Fruit fly (Drosophila melanogaster) whole organism, embryonic: ENCODE results near the gene Hez.
A peak's percentile ranks its signal among the peaks of the same experiment; 100 is the strongest.

ENCODE experiments used
- Antp ChIP-seq: fragments of 200-800 bp; sonication (Bioruptor generic); optimal IDR thresholded peaks from 3 replicates; lab custom pipeline; 2016; ENCODE audit warnings: missing biosample characterization, missing genetic modification characterization
- Blimp-1 ChIP-seq: fragments of 200-800 bp; sonication (Bioruptor generic); optimal IDR thresholded peaks from 3 replicates; lab custom pipeline; 2018; ENCODE audit warnings: missing biosample characterization, missing genetic modification characterization, mild to moderate bottlenecking, moderate library complexity, missing genetic modification reagents
- Bteb2 ChIP-seq: fragments of 200-800 bp; sonication (Bioruptor generic); optimal IDR thresholded peaks from 2 replicates; lab custom pipeline; 2016; ENCODE audit warnings: missing biosample characterization, missing genetic modification characterization
- CG10147 ChIP-seq: fragments of 200-800 bp; sonication (Bioruptor generic); optimal IDR thresholded peaks from 2 replicates; lab custom pipeline; 2019; ENCODE audit warnings: missing biosample characterization, mild to moderate bottlenecking, missing genetic modification characterization, moderate library complexity
- CG1024 ChIP-seq: fragments of 200-800 bp; sonication (Bioruptor generic); IDR thresholded peaks from 2 replicates; pipeline ENCODE4 v1.3.6; 2022; ENCODE audit warnings: missing biosample characterization, missing genetic modification characterization
- CG10321 ChIP-seq: fragments of 200-800 bp; sonication (Bioruptor generic); IDR thresholded peaks from 2 replicates; pipeline ENCODE4 v1.3.6; 2022; ENCODE audit warnings: missing biosample characterization, missing genetic modification characterization
- CG11456 ChIP-seq: fragments of 200-800 bp; sonication (Bioruptor generic); IDR thresholded peaks from 3 replicates; pipeline ENCODE4 v1.3.6; 2022; ENCODE audit warnings: missing biosample characterization, missing genetic modification characterization
- CG11504 ChIP-seq: fragments of 200-800 bp; sonication (Bioruptor generic); optimal IDR thresholded peaks from 3 replicates; lab custom pipeline; 2019; ENCODE audit warnings: missing biosample characterization, mild to moderate bottlenecking, missing genetic modification characterization, moderate library complexity
- CG12236 ChIP-seq: fragments of 200-800 bp; sonication (Bioruptor generic); optimal IDR thresholded peaks from 2 replicates; lab custom pipeline; 2016; ENCODE audit warnings: missing biosample characterization, missing genetic modification characterization
- CG12942 ChIP-seq: fragments of 200-800 bp; sonication (Bioruptor generic); optimal IDR thresholded peaks from 3 replicates; lab custom pipeline; 2016; ENCODE audit warnings: missing biosample characterization, missing genetic modification characterization
- CG1603 ChIP-seq: fragments of 200-800 bp; sonication (Bioruptor generic); optimal IDR thresholded peaks from 2 replicates; lab custom pipeline; 2019; ENCODE audit warnings: missing biosample characterization, mild to moderate bottlenecking, missing genetic modification characterization, moderate library complexity
- CG17186 ChIP-seq: fragments of 200-800 bp; sonication (Bioruptor generic); optimal IDR thresholded peaks from 3 replicates; lab custom pipeline; 2017; ENCODE audit warnings: missing biosample characterization, missing genetic modification reagents, missing genetic modification characterization
- CG2116 ChIP-seq: fragments of 200-800 bp; sonication (Bioruptor generic); optimal IDR thresholded peaks from 3 replicates; lab custom pipeline; 2018; ENCODE audit warnings: missing biosample characterization, mild to moderate bottlenecking, missing genetic modification characterization
- CG30020 ChIP-seq: fragments of 200-800 bp; optimal IDR thresholded peaks from 2 replicates; lab custom pipeline; 2019; ENCODE audit warnings: missing biosample characterization, mild to moderate bottlenecking, missing genetic modification characterization, moderate library complexity
- CG31365 ChIP-seq: fragments of 200-800 bp; sonication (Bioruptor generic); optimal IDR thresholded peaks from 2 replicates; lab custom pipeline; 2018; ENCODE audit warnings: missing biosample characterization, mild to moderate bottlenecking, missing genetic modification characterization
- CG6272 ChIP-seq: fragments of 200-800 bp; sonication (Bioruptor generic); IDR thresholded peaks from 2 replicates; pipeline ENCODE4 v1.3.6; 2022; ENCODE audit warnings: missing biosample characterization, missing genetic modification characterization
- CG7786 ChIP-seq: fragments of 200-800 bp; sonication (Bioruptor generic); optimal IDR thresholded peaks from 2 replicates; lab custom pipeline; 2016; ENCODE audit warnings: missing biosample characterization, missing genetic modification characterization
- CG8765 ChIP-seq: fragments of 200-800 bp; sonication (Bioruptor generic); IDR thresholded peaks from 2 replicates; pipeline ENCODE4 v1.3.6; 2022; ENCODE audit warnings: missing biosample characterization, missing genetic modification characterization
- CG8924 ChIP-seq: fragments of 200-800 bp; optimal IDR thresholded peaks from 3 replicates; lab custom pipeline; 2019; ENCODE audit warnings: missing biosample characterization, mild to moderate bottlenecking, missing genetic modification characterization, moderate library complexity
- CoRest ChIP-seq: fragments of 200-800 bp; sonication (Bioruptor generic); optimal IDR thresholded peaks from 3 replicates; lab custom pipeline; 2018; ENCODE audit warnings: missing biosample characterization, mild to moderate bottlenecking, missing genetic modification characterization, moderate library complexity
- Dip3 ChIP-seq: fragments of 200-800 bp; sonication (Bioruptor generic); optimal IDR thresholded peaks from 3 replicates; lab custom pipeline; 2016; ENCODE audit warnings: missing biosample characterization, missing genetic modification characterization
- Dll ChIP-seq: fragments of 200-800 bp; sonication (Bioruptor generic); IDR thresholded peaks from 4 replicates; pipeline ENCODE4 v1.3.6; 2022; ENCODE audit warnings: missing biosample characterization, missing genetic modification characterization; ENCODE audit not compliant: partially characterized antibody
- E2f2 ChIP-seq: fragments of 200-800 bp; sonication (Bioruptor generic); IDR thresholded peaks from 2 replicates; pipeline ENCODE4 v1.3.6; 2022; ENCODE audit warnings: missing biosample characterization, missing genetic modification characterization
- ERR ChIP-seq: fragments of 200-800 bp; sonication (Bioruptor generic); optimal IDR thresholded peaks from 2 replicates; lab custom pipeline; 2016; ENCODE audit warnings: missing biosample characterization, missing genetic modification characterization
- Fer2 ChIP-seq: fragments of 200-800 bp; sonication (Bioruptor generic); optimal IDR thresholded peaks from 2 replicates; lab custom pipeline; 2018; ENCODE audit warnings: missing biosample characterization, mild to moderate bottlenecking, missing genetic modification characterization, moderate library complexity
- Hsf ChIP-seq: fragments of 200-800 bp; sonication (Bioruptor generic); optimal IDR thresholded peaks from 3 replicates; lab custom pipeline; 2016; ENCODE audit warnings: missing biosample characterization, missing genetic modification characterization
- Mad ChIP-seq: fragments of 200-800 bp; sonication (Bioruptor generic); optimal IDR thresholded peaks from 2 replicates; lab custom pipeline; 2016; ENCODE audit warnings: missing biosample characterization, missing genetic modification characterization
- Max ChIP-seq: fragments of 200-800 bp; sonication (Bioruptor generic); optimal IDR thresholded peaks from 2 replicates; lab custom pipeline; 2016; ENCODE audit warnings: missing biosample characterization, mild to moderate bottlenecking, missing genetic modification characterization
- Mes4 ChIP-seq: fragments of 200-800 bp; sonication (Bioruptor generic); optimal IDR thresholded peaks from 2 replicates; lab custom pipeline; 2016; ENCODE audit warnings: missing biosample characterization, missing genetic modification characterization
- Neu2 ChIP-seq: fragments of 200-800 bp; sonication (Bioruptor generic); optimal IDR thresholded peaks from 3 replicates; lab custom pipeline; 2016; ENCODE audit warnings: missing biosample characterization, missing genetic modification characterization, borderline replicate concordance
- Side ChIP-seq: fragments of 200-800 bp; sonication (Bioruptor generic); optimal IDR thresholded peaks from 2 replicates; lab custom pipeline; 2016; ENCODE audit warnings: missing biosample characterization, missing genetic modification characterization
- Taf1 ChIP-seq: fragments of 200-800 bp; sonication (Bioruptor generic); IDR thresholded peaks from 2 replicates; pipeline ENCODE4 v1.3.6; 2022; ENCODE audit warnings: missing biosample characterization, missing genetic modification characterization
- Tbp ChIP-seq: fragments of >200 bp; optimal IDR thresholded peaks from 2 replicates; lab custom pipeline; 2018; ENCODE audit warnings: missing biosample characterization, missing genetic modification characterization
- Trl ChIP-seq, 3 experiments: fragments of >200 bp in 2 of 3; fragments of 200-800 bp in 1 of 3; sonication (Bioruptor generic) in 1 of 3; optimal IDR thresholded peaks; 2 replicates in 1 of 3; 3 replicates in 2 of 3; lab custom pipeline; 2016 to 2017; ENCODE audit warnings: missing biosample characterization in 1 of 3, missing genetic modification characterization in 1 of 3
- abd-A ChIP-seq: fragments of 200-800 bp; sonication (Bioruptor generic); optimal IDR thresholded peaks from 3 replicates; lab custom pipeline; 2019; ENCODE audit warnings: missing biosample characterization, mild to moderate bottlenecking, missing genetic modification characterization, moderate library complexity
- ase ChIP-seq: fragments of 200-800 bp; sonication (Bioruptor generic); IDR thresholded peaks from 3 replicates; pipeline ENCODE4 v1.3.6; 2022; ENCODE audit warnings: missing biosample characterization, missing genetic modification characterization
- ato ChIP-seq: fragments of 200-800 bp; sonication (Bioruptor generic); IDR thresholded peaks from 2 replicates; pipeline ENCODE4 v1.3.6; 2022; ENCODE audit warnings: missing biosample characterization, missing genetic modification characterization; ENCODE audit not compliant: partially characterized antibody
- bowl ChIP-seq: fragments of 200-800 bp; sonication (Bioruptor generic); IDR thresholded peaks from 2 replicates; pipeline ENCODE4 v1.3.6; 2022; ENCODE audit warnings: missing biosample characterization, missing genetic modification characterization
- chif ChIP-seq, 2 experiments: fragments of 200-800 bp; sonication (Bioruptor generic); optimal IDR thresholded peaks; 3 replicates each; lab custom pipeline; 2016; ENCODE audit warnings: missing biosample characterization in 2 of 2, missing genetic modification characterization in 2 of 2
- dpn ChIP-seq, 2 experiments: fragments of 200-800 bp; sonication (Bioruptor generic); optimal IDR thresholded peaks; 3 replicates each; lab custom pipeline; 2016; ENCODE audit warnings: missing biosample characterization in 2 of 2, missing genetic modification characterization in 2 of 2
- esg ChIP-seq: fragments of 200-800 bp; sonication (Bioruptor generic); conservative IDR thresholded peaks from 2 replicates; pipeline ENCODE4 v1.3.6; 2022; ENCODE audit warnings: missing biosample characterization, missing genetic modification characterization
- fd102C ChIP-seq: fragments of 200-800 bp; sonication (Bioruptor generic); optimal IDR thresholded peaks from 2 replicates; lab custom pipeline; 2018; ENCODE audit warnings: missing biosample characterization, mild to moderate bottlenecking, missing genetic modification characterization, moderate library complexity
- grn ChIP-seq: fragments of 200-800 bp; sonication (Bioruptor generic); optimal IDR thresholded peaks from 3 replicates; lab custom pipeline; 2017; ENCODE audit warnings: missing biosample characterization, missing genetic modification characterization
- lov ChIP-seq, 2 experiments: fragments of 200-800 bp in 1 of 2; fragments of >200 bp in 1 of 2; sonication (Bioruptor generic) in 1 of 2; IDR thresholded peaks in 1 of 2; optimal IDR thresholded peaks in 1 of 2; 2 replicates in 1 of 2; 3 replicates in 1 of 2; pipeline versions ENCODE4 v1.3.6 to Lab custom; 2017 to 2022; ENCODE audit warnings: missing biosample characterization in 1 of 2, missing genetic modification characterization in 1 of 2
- nmo ChIP-seq: fragments of 200-800 bp; sonication (Bioruptor generic); optimal IDR thresholded peaks from 2 replicates; lab custom pipeline; 2018; ENCODE audit warnings: missing biosample characterization, mild to moderate bottlenecking, missing genetic modification characterization, moderate library complexity
- pb ChIP-seq: fragments of 200-800 bp; sonication (Bioruptor generic); optimal IDR thresholded peaks from 3 replicates; lab custom pipeline; 2016; ENCODE audit warnings: missing biosample characterization, missing genetic modification characterization
- psq ChIP-seq: fragments of 200-800 bp; sonication (Bioruptor generic); optimal IDR thresholded peaks from 2 replicates; lab custom pipeline; 2017; ENCODE audit warnings: missing biosample characterization, missing genetic modification characterization
- slou ChIP-seq: fragments of 200-800 bp; sonication (Bioruptor generic); optimal IDR thresholded peaks from 3 replicates; lab custom pipeline; 2016; ENCODE audit warnings: missing biosample characterization, missing genetic modification characterization
- slp2 ChIP-seq: fragments of 200-800 bp; sonication (Bioruptor generic); optimal IDR thresholded peaks from 2 replicates; lab custom pipeline; 2016; ENCODE audit warnings: missing biosample characterization, missing genetic modification characterization
- trem ChIP-seq: fragments of 200-800 bp; optimal IDR thresholded peaks from 3 replicates; lab custom pipeline; 2019; ENCODE audit warnings: missing biosample characterization, mild to moderate bottlenecking, missing genetic modification characterization, moderate library complexity
- zen2 ChIP-seq: fragments of 200-800 bp; sonication (Bioruptor generic); IDR thresholded peaks from 3 replicates; pipeline ENCODE4 v1.3.6; 2022; ENCODE audit warnings: missing biosample characterization, missing genetic modification characterization; ENCODE audit not compliant: partially characterized antibody

Gene Hez

DNA sequence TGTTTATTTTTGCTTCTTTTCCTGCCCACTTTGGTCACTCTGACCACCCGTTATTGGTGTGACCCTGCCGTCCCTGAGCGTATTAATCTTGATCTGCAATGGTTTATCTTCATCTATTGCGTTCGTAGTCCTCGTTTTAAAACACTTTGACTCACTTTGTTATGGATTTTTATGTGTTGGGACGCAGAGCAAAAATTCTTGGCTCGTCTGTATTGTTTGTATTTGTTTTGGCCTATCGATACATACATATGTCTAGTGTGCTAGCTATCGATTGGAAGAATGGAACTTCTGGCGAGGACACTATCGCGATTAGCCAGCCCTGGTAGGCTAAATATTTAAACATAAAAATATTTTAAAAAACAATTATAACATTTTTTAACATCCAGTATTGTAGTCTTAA lies 34.9 kb downstream of the Hez start, which contains the start of gene CG10809 (continued):
- no peak for TF ChIP-seq CG12236
- peak; percentile 8 for TF ChIP-seq Dip3 (GFP tag; lab: Kevin White, UChicago)
- TF ChIP-seq Tbp (GFP tag; lab: Kevin White, UChicago) = no peak
- no peak for TF ChIP-seq CG11456
- no peak for TF ChIP-seq Fer2 (tag; lab: Kevin White, UChicago)
- no peak for TF ChIP-seq Trl (optimal IDR thresholded peaks at IDR 0.05; lab: Kevin White, UChicago)
- peak; percentile 22 for TF ChIP-seq Trl (GFP tag; optimal IDR thresholded peaks at IDR 0.05; lab: Kevin White, UChicago)
- peak; percentile 44 for TF ChIP-seq Max (GFP tag; lab: Kevin White, UChicago)
- peak; percentile 62; the same call in 1 of the 3 replicates for TF ChIP-seq zen2 (GFP tag; lab: Robert Waterston, UW)
- TF ChIP-seq Blimp-1 = no peak
- TF ChIP-seq Mad (GFP tag; lab: Kevin White, UChicago) = no peak
- no peak for TF ChIP-seq CG6272 (GFP tag; lab: Robert Waterston, UW)
- TF ChIP-seq grn (GFP tag; lab: Kevin White, UChicago) = peak; percentile 82
- TF ChIP-seq slou (GFP tag; lab: Kevin White, UChicago) = peak; percentile 8
- no peak for TF ChIP-seq CG11504
- no peak for TF ChIP-seq CG10321
- TF ChIP-seq esg (GFP tag; lab: Robert Waterston, UW) = no peak
- TF ChIP-seq CoRest (tag; lab: Kevin White, UChicago) = peak; percentile 48
- TF ChIP-seq CG1603 (tag; lab: Kevin White, UChicago) = peak; percentile 68
- no peak for TF ChIP-seq Bteb2 (GFP tag; lab: Kevin White, UChicago)
- no peak for TF ChIP-seq CG1024 (GFP tag; lab: Robert Waterston, UW)
- peak; percentile 64 for TF ChIP-seq CG8924 (tag; lab: Kevin White, UChicago)
- TF ChIP-seq Taf1 = no peak
- no peak for TF ChIP-seq ERR (GFP tag; lab: Kevin White, UChicago)
- TF ChIP-seq lov (optimal IDR thresholded peaks at IDR 0.05; lab: Kevin White, UChicago) = no peak
- TF ChIP-seq lov (GFP tag; IDR thresholded peaks at IDR 0.05; lab: Robert Waterston, UW) = no peak
- TF ChIP-seq ase (GFP tag; lab: Robert Waterston, UW) = no peak
- TF ChIP-seq CG2116 (GFP tag; lab: Kevin White, UChicago) = peak; percentile 85
- TF ChIP-seq E2f2 = peak; percentile 59
- peak; percentile 23 for TF ChIP-seq CG12942 (GFP tag; lab: Kevin White, UChicago)
- peak; percentile 92 for TF ChIP-seq Dll (GFP tag; lab: Robert Waterston, UW)
- TF ChIP-seq CG7786 (GFP tag; lab: Kevin White, UChicago) = peak; percentile 5
- TF ChIP-seq Mes4 (GFP tag; lab: Kevin White, UChicago) = peak; percentile 6
- TF ChIP-seq trem = peak; percentile 80
- TF ChIP-seq dpn (GFP tag; optimal IDR thresholded peaks at IDR 0.05; lab: Kevin White, UChicago) = peak in 1 of 2 experiments; percentile 44
- no peak for TF ChIP-seq bowl (GFP tag; lab: Robert Waterston, UW)
- TF ChIP-seq CG8765 (GFP tag; lab: Robert Waterston, UW) = no peak
- TF ChIP-seq CG17186 = peak; percentile 60
- TF ChIP-seq Antp (GFP tag; lab: Kevin White, UChicago) = peak; percentile 12
- no peak for TF ChIP-seq psq
- peak; percentile 7 for TF ChIP-seq slp2
- no peak for TF ChIP-seq Side (GFP tag; lab: Kevin White, UChicago)
- no peak for TF ChIP-seq chif (GFP tag; optimal IDR thresholded peaks at IDR 0.05; lab: Kevin White, UChicago)
- peak; percentile 5 for TF ChIP-seq fd102C (GFP tag; lab: Kevin White, UChicago)
- TF ChIP-seq Hsf (GFP tag; lab: Kevin White, UChicago) = no peak
- TF ChIP-seq Neu2 (GFP tag; lab: Kevin White, UChicago) = no peak
- TF ChIP-seq CG31365 (tag; lab: Kevin White, UChicago) = no peak
- peak; percentile 75 for TF ChIP-seq nmo (GFP tag; lab: Kevin White, UChicago)
- no peak for TF ChIP-seq abd-A (tag; lab: Kevin White, UChicago)
- TF ChIP-seq CG10147 (GFP tag; lab: Kevin White, UChicago) = peak; percentile 4
- TF ChIP-seq ato = peak; percentile 77
- TF ChIP-seq pb (GFP tag; lab: Kevin White, UChicago) = no peak
- TF ChIP-seq CG30020 (tag; lab: Kevin White, UChicago) = peak; percentile 80
